Fruit fly (Drosophila melanogaster) whole organism, embryonic: ENCODE measurements around the gene Hem.

Experiments
- Asciz ChIP-seq: fragments of 200-800 bp; sonication (Bioruptor generic); optimal IDR thresholded peaks from 2 replicates; lab custom pipeline; 2017; ENCODE audit warnings: missing biosample characterization, mild to moderate bottlenecking, missing genetic modification characterization, missing genetic modification reagents
- CG10267 ChIP-seq: fragments of 200-800 bp; sonication (Bioruptor generic); optimal IDR thresholded peaks from 2 replicates; lab custom pipeline; 2018; ENCODE audit warnings: missing biosample characterization, mild to moderate bottlenecking, missing genetic modification characterization, moderate library complexity
- CG10959 ChIP-seq: fragments of 200-800 bp; sonication (Bioruptor generic); IDR thresholded peaks from 2 replicates; pipeline ENCODE4 v1.3.6; 2022; ENCODE audit warnings: missing biosample characterization, missing genetic modification characterization
- CG11695 ChIP-seq: fragments of 200-800 bp; sonication (Bioruptor generic); IDR thresholded peaks from 3 replicates; pipeline ENCODE4 v1.3.6; 2022; ENCODE audit warnings: missing biosample characterization, missing genetic modification characterization
- CG11696 ChIP-seq: fragments of 200-800 bp; sonication (Bioruptor generic); IDR thresholded peaks from 2 replicates; pipeline ENCODE4 v1.3.6; 2022; ENCODE audit warnings: missing biosample characterization, missing genetic modification characterization
- CG12071 ChIP-seq: fragments of 200-800 bp; sonication (Bioruptor generic); optimal IDR thresholded peaks from 3 replicates; lab custom pipeline; 2018; ENCODE audit warnings: missing biosample characterization, mild to moderate bottlenecking, missing genetic modification characterization
- CG12299 ChIP-seq: fragments of 200-800 bp; sonication (Bioruptor generic); optimal IDR thresholded peaks from 2 replicates; lab custom pipeline; 2018; ENCODE audit warnings: missing biosample characterization, mild to moderate bottlenecking, missing genetic modification characterization
- CG13775 ChIP-seq: fragments of 200-800 bp; sonication (Bioruptor generic); optimal IDR thresholded peaks from 3 replicates; lab custom pipeline; 2017; ENCODE audit warnings: missing biosample characterization, mild to moderate bottlenecking, missing genetic modification characterization
- CG15479 ChIP-seq: fragments of 200-800 bp; sonication (Bioruptor generic); optimal IDR thresholded peaks from 3 replicates; lab custom pipeline; 2019; ENCODE audit warnings: missing biosample characterization, mild to moderate bottlenecking, missing genetic modification characterization, moderate library complexity
- CG15696 ChIP-seq: fragments of 200-800 bp; sonication (Bioruptor generic); optimal IDR thresholded peaks from 2 replicates; lab custom pipeline; 2019; ENCODE audit warnings: missing biosample characterization, mild to moderate bottlenecking, missing genetic modification characterization, moderate library complexity
- CG16863 ChIP-seq: fragments of 200-800 bp; sonication (Bioruptor generic); optimal IDR thresholded peaks from 3 replicates; lab custom pipeline; 2016; ENCODE audit warnings: missing biosample characterization, missing genetic modification characterization
- CG17385 ChIP-seq: fragments of 200-800 bp; sonication (Bioruptor generic); optimal IDR thresholded peaks from 3 replicates; lab custom pipeline; 2018; ENCODE audit warnings: missing biosample characterization, mild to moderate bottlenecking, missing genetic modification characterization
- CG1832 ChIP-seq: fragments of 200-800 bp; sonication (Bioruptor generic); optimal IDR thresholded peaks from 2 replicates; lab custom pipeline; 2017; ENCODE audit warnings: missing biosample characterization, mild to moderate bottlenecking, missing genetic modification characterization, inconsistent platforms
- CG18476 ChIP-seq: fragments of 200-800 bp; sonication (Bioruptor generic); optimal IDR thresholded peaks from 2 replicates; lab custom pipeline; 2016; ENCODE audit warnings: missing biosample characterization, mild to moderate bottlenecking, missing genetic modification characterization
- CG2116 ChIP-seq: fragments of 200-800 bp; sonication (Bioruptor generic); optimal IDR thresholded peaks from 3 replicates; lab custom pipeline; 2018; ENCODE audit warnings: missing biosample characterization, mild to moderate bottlenecking, missing genetic modification characterization
- CG30403 ChIP-seq: fragments of 200-800 bp; sonication (Bioruptor generic); optimal IDR thresholded peaks from 3 replicates; lab custom pipeline; 2016; ENCODE audit warnings: missing biosample characterization, missing genetic modification characterization
- CG30431 ChIP-seq: fragments of 200-800 bp; sonication (Bioruptor generic); optimal IDR thresholded peaks from 2 replicates; lab custom pipeline; 2017; ENCODE audit warnings: missing biosample characterization, missing genetic modification characterization
- CG6175 ChIP-seq: fragments of 200-800 bp; sonication (Bioruptor generic); IDR thresholded peaks from 3 replicates; pipeline ENCODE4 v1.3.6; 2022; ENCODE audit warnings: missing biosample characterization, missing genetic modification characterization
- CG7987 ChIP-seq: fragments of 200-800 bp; sonication (Bioruptor generic); optimal IDR thresholded peaks from 2 replicates; lab custom pipeline; 2018; ENCODE audit warnings: missing biosample characterization, mild to moderate bottlenecking, missing genetic modification characterization, moderate library complexity
- CG9797 ChIP-seq: fragments of 200-800 bp; sonication (Bioruptor generic); optimal IDR thresholded peaks from 3 replicates; lab custom pipeline; 2018; ENCODE audit warnings: missing biosample characterization, mild to moderate bottlenecking, missing genetic modification characterization
- CG9932 ChIP-seq: fragments of 200-800 bp; sonication (Bioruptor generic); IDR thresholded peaks from 2 replicates; pipeline ENCODE4 v1.3.6; 2022; ENCODE audit warnings: missing biosample characterization, missing genetic modification characterization
- CHES-1-like ChIP-seq: fragments of 200-800 bp; sonication (Bioruptor generic); optimal IDR thresholded peaks from 2 replicates; lab custom pipeline; 2016; ENCODE audit warnings: missing biosample characterization, missing genetic modification characterization
- CrebB ChIP-seq: fragments of 200-800 bp; sonication (Bioruptor generic); optimal IDR thresholded peaks from 3 replicates; lab custom pipeline; 2018; ENCODE audit warnings: missing biosample characterization, mild to moderate bottlenecking, missing genetic modification characterization
- Eip74EF ChIP-seq, 2 experiments: fragments of 200-800 bp in 1 of 2; fragments of >200 bp in 1 of 2; sonication (Bioruptor generic) in 1 of 2; optimal IDR thresholded peaks; 2 replicates each; lab custom pipeline; 2017 to 2019; ENCODE audit warnings: missing biosample characterization in 2 of 2, missing genetic modification characterization in 2 of 2, mild to moderate bottlenecking in 1 of 2, moderate library complexity in 1 of 2
- Fer1 ChIP-seq: fragments of 200-800 bp; sonication (Bioruptor generic); optimal IDR thresholded peaks from 2 replicates; lab custom pipeline; 2017; ENCODE audit warnings: missing biosample characterization, mild to moderate bottlenecking, missing genetic modification characterization
- Fer3 ChIP-seq: fragments of 200-800 bp; sonication (Bioruptor generic); optimal IDR thresholded peaks from 2 replicates; lab custom pipeline; 2018; ENCODE audit warnings: missing biosample characterization, mild to moderate bottlenecking, missing genetic modification characterization, moderate library complexity
- Hey ChIP-seq: fragments of 200-800 bp; sonication (Bioruptor generic); optimal IDR thresholded peaks from 3 replicates; lab custom pipeline; 2018; ENCODE audit warnings: missing biosample characterization, mild to moderate bottlenecking, missing genetic modification characterization
- Lim3 ChIP-seq: fragments of 200-800 bp; sonication (Bioruptor generic); IDR thresholded peaks from 2 replicates; pipeline ENCODE4 v1.3.6; 2022; ENCODE audit warnings: missing biosample characterization, missing genetic modification characterization
- Oli ChIP-seq: fragments of 200-800 bp; sonication (Bioruptor generic); optimal IDR thresholded peaks from 2 replicates; lab custom pipeline; 2018; ENCODE audit warnings: missing biosample characterization, mild to moderate bottlenecking, missing genetic modification characterization, moderate library complexity
- Rx ChIP-seq: fragments of 200-800 bp; sonication (Bioruptor generic); IDR thresholded peaks from 2 replicates; pipeline ENCODE4 v1.3.6; 2022; ENCODE audit warnings: missing biosample characterization, missing genetic modification characterization
- Tbp ChIP-seq: fragments of >200 bp; optimal IDR thresholded peaks from 2 replicates; lab custom pipeline; 2018; ENCODE audit warnings: missing biosample characterization, missing genetic modification characterization
- al ChIP-seq: fragments of 200-800 bp; sonication (Bioruptor generic); IDR thresholded peaks from 2 replicates; pipeline ENCODE4 v1.3.6; 2022; ENCODE audit warnings: missing biosample characterization, missing genetic modification characterization
- aop ChIP-seq: fragments of 200-800 bp; sonication (Bioruptor generic); IDR thresholded peaks from 2 replicates; pipeline ENCODE4 v1.3.6; 2022; ENCODE audit warnings: missing biosample characterization, missing genetic modification characterization
- chn ChIP-seq: fragments of 200-800 bp; sonication (Bioruptor generic); optimal IDR thresholded peaks from 2 replicates; lab custom pipeline; 2016; ENCODE audit warnings: missing biosample characterization, missing genetic modification characterization
- dimm ChIP-seq: fragments of 200-800 bp; sonication (Bioruptor generic); IDR thresholded peaks from 2 replicates; pipeline ENCODE4 v1.3.6; 2022; ENCODE audit warnings: missing biosample characterization, missing genetic modification characterization
- fu2 ChIP-seq: fragments of 200-800 bp; sonication (Bioruptor generic); optimal IDR thresholded peaks from 2 replicates; lab custom pipeline; 2016; ENCODE audit warnings: missing biosample characterization, missing genetic modification characterization
- gcm ChIP-seq: fragments of 200-800 bp; sonication (Bioruptor generic); optimal IDR thresholded peaks from 2 replicates; lab custom pipeline; 2019; ENCODE audit warnings: missing biosample characterization, mild to moderate bottlenecking, missing genetic modification characterization, moderate library complexity
- gsb ChIP-seq: fragments of 200-800 bp; sonication (Bioruptor generic); IDR thresholded peaks from 2 replicates; pipeline ENCODE4 v1.3.6; 2022; ENCODE audit warnings: missing biosample characterization, missing genetic modification characterization
- h ChIP-seq: fragments of >200 bp; optimal IDR thresholded peaks from 2 replicates; lab custom pipeline; 2017
- ham ChIP-seq: fragments of 200-800 bp; sonication (Bioruptor generic); IDR thresholded peaks from 2 replicates; pipeline ENCODE4 v1.3.6; 2022; ENCODE audit warnings: missing biosample characterization, missing genetic modification characterization
- lov ChIP-seq, 2 experiments: fragments of 200-800 bp in 1 of 2; fragments of >200 bp in 1 of 2; sonication (Bioruptor generic) in 1 of 2; IDR thresholded peaks in 1 of 2; optimal IDR thresholded peaks in 1 of 2; 2 replicates in 1 of 2; 3 replicates in 1 of 2; pipeline versions ENCODE4 v1.3.6 to Lab custom; 2017 to 2022; ENCODE audit warnings: missing biosample characterization in 1 of 2, missing genetic modification characterization in 1 of 2
- mirr ChIP-seq: fragments of 200-800 bp; sonication (Bioruptor generic); optimal IDR thresholded peaks from 3 replicates; lab custom pipeline; 2018; ENCODE audit warnings: missing biosample characterization, mild to moderate bottlenecking, missing genetic modification characterization
- org-1 ChIP-seq: fragments of 200-800 bp; sonication (Bioruptor generic); optimal IDR thresholded peaks from 2 replicates; lab custom pipeline; 2017; ENCODE audit warnings: missing biosample characterization, missing genetic modification characterization
- pho ChIP-seq: fragments of 200-800 bp; sonication (Bioruptor generic); optimal IDR thresholded peaks from 2 replicates; lab custom pipeline; 2016; ENCODE audit warnings: missing biosample characterization, missing genetic modification characterization
- repo ChIP-seq: fragments of 200-800 bp; sonication (Bioruptor generic); optimal IDR thresholded peaks from 2 replicates; lab custom pipeline; 2016; ENCODE audit warnings: missing biosample characterization, missing genetic modification characterization
- sd ChIP-seq: fragments of 200-800 bp; sonication (Bioruptor generic); optimal IDR thresholded peaks from 3 replicates; lab custom pipeline; 2018; ENCODE audit warnings: missing biosample characterization, mild to moderate bottlenecking, missing genetic modification characterization, moderate library complexity
- tgo ChIP-seq: fragments of 200-800 bp; sonication (Bioruptor generic); IDR thresholded peaks from 3 replicates; pipeline ENCODE4 v1.3.6; 2022; ENCODE audit warnings: missing biosample characterization, missing genetic modification characterization
- unpg ChIP-seq: fragments of 200-800 bp; sonication (Bioruptor generic); optimal IDR thresholded peaks from 3 replicates; lab custom pipeline; 2018; ENCODE audit warnings: missing biosample characterization, mild to moderate bottlenecking, missing genetic modification characterization, moderate library complexity
- zf30C ChIP-seq: fragments of 200-800 bp; sonication (Bioruptor generic); optimal IDR thresholded peaks from 3 replicates; lab custom pipeline; 2018; ENCODE audit warnings: missing biosample characterization, mild to moderate bottlenecking, missing genetic modification characterization

Hem gene

DNA sequence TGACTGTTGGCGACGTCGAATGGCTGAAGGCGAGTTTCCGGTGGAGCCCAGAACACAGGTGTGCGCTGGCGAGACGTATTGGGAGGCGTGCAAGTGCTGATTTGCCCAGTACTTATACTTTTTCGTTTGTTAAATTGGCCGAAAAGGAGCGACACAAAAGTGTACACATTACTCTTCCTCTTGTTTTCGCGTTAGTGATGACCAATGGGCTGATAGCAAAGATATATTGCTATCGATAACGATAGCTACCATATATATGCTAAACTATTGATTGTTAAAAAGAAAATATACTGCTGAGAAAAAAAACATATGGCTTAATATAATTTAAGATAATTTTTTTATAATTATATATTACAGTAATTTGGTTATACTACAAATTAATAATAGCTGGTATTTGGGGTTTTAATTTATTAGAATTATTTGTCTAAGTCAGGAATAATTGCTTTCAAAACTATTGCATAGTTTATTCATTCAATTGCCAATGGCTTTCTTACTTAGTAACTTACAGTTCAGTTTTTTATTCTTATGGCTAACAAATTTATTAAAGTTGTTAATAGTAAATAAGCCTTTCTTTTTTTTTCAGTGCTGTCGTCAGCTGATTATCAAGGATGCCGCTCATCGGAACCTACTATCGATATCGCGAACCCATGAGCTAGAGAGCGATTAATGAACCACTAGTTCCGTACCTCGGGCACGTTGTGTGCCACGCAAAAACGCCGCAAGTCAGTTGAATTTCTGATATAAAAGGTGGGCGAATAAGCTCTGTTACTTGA, at the start of gene Hem, which contains the start of gene IleRS (continued):
- TF ChIP-seq Asciz, result peak; percentile 87
- 0 out of 2 replicates have a peak, but pooled peaks have one; percentile 34 for TF ChIP-seq gsb (GFP tag; lab: Robert Waterston, UW)
- no peak for TF ChIP-seq h (lab: Kevin White, UChicago)
- TF ChIP-seq fu2 (GFP tag; lab: Kevin White, UChicago), result peak; percentile 73
- peak; percentile 71 for TF ChIP-seq CG6175 (GFP tag; lab: Robert Waterston, UW)
- TF ChIP-seq Rx (GFP tag; lab: Robert Waterston, UW), result peak; percentile 77
- TF ChIP-seq CG10959, result peak; percentile 82
- TF ChIP-seq CG18476 (GFP tag; lab: Kevin White, UChicago), result peak; percentile 80
- peak; percentile 57 for TF ChIP-seq dimm (GFP tag; lab: Robert Waterston, UW)
- TF ChIP-seq CG7987 (GFP tag; lab: Kevin White, UChicago), result peak; percentile 58
- TF ChIP-seq CG9797 (GFP tag; lab: Kevin White, UChicago), result peak; percentile 20
- peak; percentile 59; the same call in 1 of the 2 replicates for TF ChIP-seq ham (GFP tag; lab: Robert Waterston, UW)
- TF ChIP-seq gcm, result peak; percentile 91
- TF ChIP-seq CG30403 (GFP tag; lab: Kevin White, UChicago), result peak; percentile 96
- peak; percentile 91 for TF ChIP-seq Fer3 (tag; lab: Kevin White, UChicago)
- peak; percentile 75 for TF ChIP-seq CrebB (tag; lab: Kevin White, UChicago)
- no peak for TF ChIP-seq Hey
- TF ChIP-seq al (GFP tag; lab: Robert Waterston, UW), result peak; percentile 84
- TF ChIP-seq repo (GFP tag; lab: Kevin White, UChicago), result peak; percentile 40
- peak; percentile 82 for TF ChIP-seq chn (GFP tag; lab: Kevin White, UChicago)
- peak; percentile 91 for TF ChIP-seq CG11695 (GFP tag; lab: Robert Waterston, UW)
- TF ChIP-seq lov (optimal IDR thresholded peaks at IDR 0.05; lab: Kevin White, UChicago), result no peak
- TF ChIP-seq lov (GFP tag; IDR thresholded peaks at IDR 0.05; lab: Robert Waterston, UW), result peak; percentile 67; the same call in 2 of the 3 replicates
- TF ChIP-seq tgo (GFP tag; lab: Robert Waterston, UW), result peak; percentile 90
- TF ChIP-seq CG17385 (GFP tag; lab: Kevin White, UChicago), result peak; percentile 89
- TF ChIP-seq CG30431 (GFP tag; lab: Kevin White, UChicago), result peak; percentile 79
- TF ChIP-seq CG2116 (GFP tag; lab: Kevin White, UChicago), result peak; percentile 84
- peak; percentile 92 for TF ChIP-seq CG9932 (GFP tag; lab: Robert Waterston, UW)
- TF ChIP-seq CG12071 (GFP tag; lab: Kevin White, UChicago), result peak; percentile 74
- TF ChIP-seq sd, result no peak
- peak; percentile 91 for TF ChIP-seq pho (GFP tag; lab: Kevin White, UChicago)
- TF ChIP-seq Oli (tag; lab: Kevin White, UChicago), result peak; percentile 89
- TF ChIP-seq CG1832 (GFP tag; lab: Kevin White, UChicago), result no peak
- peak; percentile 94 for TF ChIP-seq unpg (GFP tag; lab: Kevin White, UChicago)
- no peak for TF ChIP-seq aop (GFP tag; lab: Robert Waterston, UW)
- peak; percentile 75 for TF ChIP-seq CG11696 (GFP tag; lab: Robert Waterston, UW)
- TF ChIP-seq Eip74EF (GFP tag; optimal IDR thresholded peaks at IDR 0.05; lab: Kevin White, UChicago), result no peak
- peak; percentile 83 for TF ChIP-seq CG16863 (GFP tag; lab: Kevin White, UChicago)
- TF ChIP-seq Lim3, result peak; percentile 63; the same call in 1 of the 2 replicates
- peak; percentile 23 for TF ChIP-seq CG15479
- TF ChIP-seq org-1, result peak; percentile 74
- TF ChIP-seq CG15696 (tag; lab: Kevin White, UChicago), result peak; percentile 89
- peak; percentile 91 for TF ChIP-seq CG10267
- TF ChIP-seq zf30C (GFP tag; lab: Kevin White, UChicago), result peak; percentile 97
- no peak for TF ChIP-seq Fer1 (GFP tag; lab: Kevin White, UChicago)
- TF ChIP-seq Tbp (GFP tag; lab: Kevin White, UChicago), result no peak
- TF ChIP-seq CG13775 (GFP tag; lab: Kevin White, UChicago), result peak; percentile 95
- TF ChIP-seq mirr (GFP tag; lab: Kevin White, UChicago), result no peak
- peak; percentile 65 for TF ChIP-seq CHES-1-like
- peak; percentile 79 for TF ChIP-seq CG12299
